Fruit fly (Drosophila melanogaster): ENCODE measurements around the gene CG11555.

The CG11555 gene

dm6 chr2L:297480-298284 lies 24.0 kb downstream of the CG11555 start, which contains the start of gene Pi3K21B (continued):
- TF ChIP-seq CG15269 (tag; optimal IDR thresholded peaks at IDR 0.05) (peak; percentile 93), Hsf (GFP tag; optimal IDR thresholded peaks at IDR 0.05) (peak; percentile 90), CG11695 (GFP tag; IDR thresholded peaks at IDR 0.05) (peak; percentile 80), CG18262 (tag; optimal IDR thresholded peaks at IDR 0.05) (peak; percentile 88), CG11247 (GFP tag; IDR thresholded peaks at IDR 0.05) (peak; percentile 92), CG8359 (GFP tag; optimal IDR thresholded peaks at IDR 0.05; ENCODE audit: borderline replicate concordance) (peak; percentile 58), lbe (GFP tag; optimal IDR thresholded peaks at IDR 0.05) (peak; percentile 83), unc-4 (GFP tag; IDR thresholded peaks at IDR 0.05; ENCODE audit: partially characterized antibody) (peak; percentile 34; the same call in 1 of the 2 replicates), CG2712 (tag; optimal IDR thresholded peaks at IDR 0.05) (peak; percentile 92), Pdp1 (GFP tag; optimal IDR thresholded peaks at IDR 0.05) (peak; percentile 85 to 90), CG10654 (GFP tag; optimal IDR thresholded peaks at IDR 0.05) (peak; percentile 86), dimm (GFP tag; IDR thresholded peaks at IDR 0.05) (peak; percentile 64), CG4282 (GFP tag; optimal IDR thresholded peaks at IDR 0.05) (peak; percentile 92), HLH4C (GFP tag; IDR thresholded peaks at IDR 0.05; ENCODE audit: partially characterized antibody) (no peak), stwl (tag; optimal IDR thresholded peaks at IDR 0.05) (peak; percentile 93), MTF-1 (GFP tag; optimal IDR thresholded peaks at IDR 0.05; ENCODE audit: borderline replicate concordance) (peak; percentile 35), knrl (GFP tag; IDR thresholded peaks at IDR 0.05; ENCODE audit: partially characterized antibody) (0 out of 3 replicates have a peak, but pooled peaks have one; percentile 10), esg (GFP tag; conservative IDR thresholded peaks at IDR 0.05) (peak; percentile 87), CG9876 (GFP tag; optimal IDR thresholded peaks at IDR 0.05) (peak; percentile 93), odd (GFP tag; optimal IDR thresholded peaks at IDR 0.05) (peak; percentile 75), tx (GFP tag; optimal IDR thresholded peaks at IDR 0.05) (peak; percentile 90), dpn (GFP tag; optimal IDR thresholded peaks at IDR 0.05) (peak; percentile 93 to 94), CG11398 (GFP tag; optimal IDR thresholded peaks at IDR 0.05) (peak; percentile 76), p53 (GFP tag; optimal IDR thresholded peaks at IDR 0.05) (peak; percentile 36), aop (GFP tag; IDR thresholded peaks at IDR 0.05) (peak; percentile 57), tup (GFP tag; optimal IDR thresholded peaks at IDR 0.05) (peak; percentile 90), danr (GFP tag; IDR thresholded peaks at IDR 0.05) (0 out of 2 replicates have a peak, but pooled peaks have one; percentile 31), nmo (GFP tag; optimal IDR thresholded peaks at IDR 0.05) (peak; percentile 93), Sry-δ (GFP tag; optimal IDR thresholded peaks at IDR 0.05) (peak; percentile 62), HmgZ (tag; optimal IDR thresholded peaks at IDR 0.05) (peak; percentile 87), CG16779 (GFP tag; IDR thresholded peaks at IDR 0.05) (peak; percentile 82), Awh (GFP tag; IDR thresholded peaks at IDR 0.05) (0 out of 2 replicates have a peak, but pooled peaks have one; percentile 51), CG12219 (GFP tag; optimal IDR thresholded peaks at IDR 0.05) (peak; percentile 37), Sry-β (GFP tag; optimal IDR thresholded peaks at IDR 0.05) (no peak), CG11504 (tag; optimal IDR thresholded peaks at IDR 0.05) (peak; percentile 88), CG17912 (GFP tag; optimal IDR thresholded peaks at IDR 0.05) (peak; percentile 78), H2.0 (GFP tag; IDR thresholded peaks at IDR 0.05) (peak; percentile 84), CG10431 (GFP tag; optimal IDR thresholded peaks at IDR 0.05) (peak; percentile 78), CG2120 (GFP tag; optimal IDR thresholded peaks at IDR 0.05) (peak; percentile 96), CG11696 (GFP tag; IDR thresholded peaks at IDR 0.05) (no peak), NC2α (GFP tag; optimal IDR thresholded peaks at IDR 0.05) (peak; percentile 75), emc (GFP tag; optimal IDR thresholded peaks at IDR 0.05) (peak; percentile 73), Meics (GFP tag; optimal IDR thresholded peaks at IDR 0.05) (peak; percentile 87), gsb-n (tag; optimal IDR thresholded peaks at IDR 0.05) (peak; percentile 82), hbn (GFP tag; IDR thresholded peaks at IDR 0.05; ENCODE audit: partially characterized antibody) (no peak), Xbp1 (GFP tag; optimal IDR thresholded peaks at IDR 0.05) (peak; percentile 95), CG12659 (GFP tag; optimal IDR thresholded peaks at IDR 0.05) (peak; percentile 96), MESR4 (GFP tag; optimal IDR thresholded peaks at IDR 0.05) (peak; percentile 97)
